Fruit fly (Drosophila melanogaster): ENCODE data around the gene Fpgs2.

The Fpgs2 gene

DNA sequence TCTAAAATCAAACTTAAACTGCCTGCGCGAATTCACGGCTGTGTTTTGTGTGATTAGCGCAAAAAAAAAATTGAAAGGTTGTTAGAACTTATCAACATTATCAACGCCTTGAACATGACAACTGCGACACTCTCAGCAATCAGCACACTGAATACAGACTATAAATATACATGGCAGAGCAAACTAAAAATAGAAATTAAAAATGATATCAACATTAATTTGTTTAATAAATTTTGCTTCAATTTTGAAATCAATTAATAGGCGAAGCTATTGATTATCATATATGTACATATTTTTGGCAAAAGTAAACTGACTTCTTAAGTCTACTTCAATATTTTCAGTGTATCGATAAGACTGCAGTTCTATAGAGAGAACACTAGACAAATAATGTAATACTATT, 34.0 kb downstream of the Fpgs2 start (continued):
- TF ChIP-seq Ada2b (GFP tag; IDR thresholded peaks at IDR 0.05) = 0 out of 2 replicates have a peak, but pooled peaks have one; percentile 49
- peak; percentile 42 for TF ChIP-seq mam (GFP tag; optimal IDR thresholded peaks at IDR 0.05)
- TF ChIP-seq CG15514 (GFP tag; optimal IDR thresholded peaks at IDR 0.05) = peak; percentile 28
- peak; percentile 53 for TF ChIP-seq Fer1 (GFP tag; optimal IDR thresholded peaks at IDR 0.05)
- TF ChIP-seq row (GFP tag; IDR thresholded peaks at IDR 0.05) = peak; percentile 30; the same call in 2 of the 3 replicates
- TF ChIP-seq CG9817 (tag; optimal IDR thresholded peaks at IDR 0.05) = peak; percentile 6
- peak; percentile 20 for TF ChIP-seq CG15011 (GFP tag; optimal IDR thresholded peaks at IDR 0.05)
- 0 out of 2 replicates have a peak, but pooled peaks have one; percentile 17 for TF ChIP-seq cas (GFP tag; IDR thresholded peaks at IDR 0.05)
- TF ChIP-seq CG12769 (tag; optimal IDR thresholded peaks at IDR 0.05) = peak; percentile 37
- TF ChIP-seq CG3847 (GFP tag; IDR thresholded peaks at IDR 0.05) = peak; percentile 33; the same call in 1 of the 2 replicates
- peak; percentile 1 for TF ChIP-seq CG10979 (tag; optimal IDR thresholded peaks at IDR 0.05)
- TF ChIP-seq ind (GFP tag; optimal IDR thresholded peaks at IDR 0.05) = peak; percentile 48
- TF ChIP-seq CG12155 (GFP tag; optimal IDR thresholded peaks at IDR 0.05) = peak; percentile 52
- peak; percentile 35 for TF ChIP-seq CG2712 (tag; optimal IDR thresholded peaks at IDR 0.05)
- TF ChIP-seq Blimp-1 (GFP tag; optimal IDR thresholded peaks at IDR 0.05) = peak; percentile 27
- peak; percentile 52 for TF ChIP-seq fd3F (GFP tag; optimal IDR thresholded peaks at IDR 0.05)
- TF ChIP-seq CG31224 (GFP tag; IDR thresholded peaks at IDR 0.05) = no peak
- peak; percentile 58 for TF ChIP-seq lbe (GFP tag; optimal IDR thresholded peaks at IDR 0.05)
- peak; percentile 67 for TF ChIP-seq CG3281 (GFP tag; optimal IDR thresholded peaks at IDR 0.05)
- peak; percentile 75; the same call in 2 of the 3 replicates for TF ChIP-seq Dbx (GFP tag; IDR thresholded peaks at IDR 0.05)
- TF ChIP-seq repo (GFP tag; optimal IDR thresholded peaks at IDR 0.05) = no peak
- TF ChIP-seq phol (tag; optimal IDR thresholded peaks at IDR 0.05) = peak; percentile 18
- peak; percentile 2 for TF ChIP-seq CG7556 (GFP tag; optimal IDR thresholded peaks at IDR 0.05)
- TF ChIP-seq CG5953 (GFP tag; IDR thresholded peaks at IDR 0.05) = no peak
- peak; percentile 29; the same call in 1 of the 2 replicates for TF ChIP-seq CG14014 (GFP tag; IDR thresholded peaks at IDR 0.05)
- TF ChIP-seq Fer2 (tag; optimal IDR thresholded peaks at IDR 0.05) = peak; percentile 13
- peak; percentile 74 for TF ChIP-seq grau (tag; optimal IDR thresholded peaks at IDR 0.05)
- no peak for TF ChIP-seq Elba2 (GFP tag; optimal IDR thresholded peaks at IDR 0.05)
- peak; percentile 76 for TF ChIP-seq lab (GFP tag; optimal IDR thresholded peaks at IDR 0.05)
- peak; percentile 26 for TF ChIP-seq D19B (GFP tag; optimal IDR thresholded peaks at IDR 0.05)
- no peak for TF ChIP-seq tin (GFP tag; optimal IDR thresholded peaks at IDR 0.05)
- peak; percentile 12 for TF ChIP-seq CG18262 (tag; optimal IDR thresholded peaks at IDR 0.05)
- no peak for TF ChIP-seq Dad (GFP tag; optimal IDR thresholded peaks at IDR 0.05)
- TF ChIP-seq Lim3 (GFP tag; IDR thresholded peaks at IDR 0.05) = no peak
- TF ChIP-seq GATAe (GFP tag; conservative IDR thresholded peaks at IDR 0.05) = peak; percentile 89
- TF ChIP-seq Hsf (GFP tag; optimal IDR thresholded peaks at IDR 0.05) = peak; percentile 26
- peak; percentile 59; the same call in 1 of the 2 replicates for TF ChIP-seq al (GFP tag; IDR thresholded peaks at IDR 0.05)
- peak; percentile 32 for TF ChIP-seq sug (tag; optimal IDR thresholded peaks at IDR 0.05)
- TF ChIP-seq jumu (GFP tag; optimal IDR thresholded peaks at IDR 0.05) = no peak
- TF ChIP-seq CG18476 (GFP tag; optimal IDR thresholded peaks at IDR 0.05) = peak; percentile 22
- peak; percentile 48 for TF ChIP-seq CG13624 (GFP tag; optimal IDR thresholded peaks at IDR 0.05)
- peak; percentile 4 for TF ChIP-seq scrt (GFP tag; optimal IDR thresholded peaks at IDR 0.05)
- TF ChIP-seq CG4424 (GFP tag; optimal IDR thresholded peaks at IDR 0.05) = peak; percentile 8
- TF ChIP-seq prd (optimal IDR thresholded peaks at IDR 0.05) = no peak
- TF ChIP-seq prd (GFP tag; IDR thresholded peaks at IDR 0.05) = peak; percentile 45; the same call in 1 of the 3 replicates
- no peak for TF ChIP-seq NFAT (GFP tag; IDR thresholded peaks at IDR 0.05)
- TF ChIP-seq CG17612 (GFP tag; IDR thresholded peaks at IDR 0.05) = 0 out of 2 replicates have a peak, but pooled peaks have one; percentile 18
- peak; percentile 19; the same call in 1 of the 2 replicates for TF ChIP-seq Adf1 (GFP tag; IDR thresholded peaks at IDR 0.05)
- peak; percentile 35 for TF ChIP-seq BtbVII (GFP tag; optimal IDR thresholded peaks at IDR 0.05)
- TF ChIP-seq Hmr (GFP tag; optimal IDR thresholded peaks at IDR 0.05) = peak; percentile 30
- peak; percentile 63 for TF ChIP-seq Taf1 (GFP tag; IDR thresholded peaks at IDR 0.05)

All from whole organism, embryonic.